Worm (Caenorhabditis elegans) whole organism, L2 larva: ENCODE measurements around the gene clec-56.

ENCODE experiments used
- blmp-1 ChIP-seq: sonication (generic microtip); optimal IDR thresholded peaks from 2 replicates; lab custom pipeline; 2017; ENCODE audit warnings: missing genetic modification characterization, mild to moderate bottlenecking, missing compliant biosample characterization, antibody characterized with exemption, moderate library complexity; ENCODE audit not compliant: insufficient read depth
- ztf-11 ChIP-seq: sonication (generic microtip); optimal IDR thresholded peaks from 2 replicates; lab custom pipeline; 2017; ENCODE audit warnings: missing biosample characterization, missing genetic modification characterization

DNA sequence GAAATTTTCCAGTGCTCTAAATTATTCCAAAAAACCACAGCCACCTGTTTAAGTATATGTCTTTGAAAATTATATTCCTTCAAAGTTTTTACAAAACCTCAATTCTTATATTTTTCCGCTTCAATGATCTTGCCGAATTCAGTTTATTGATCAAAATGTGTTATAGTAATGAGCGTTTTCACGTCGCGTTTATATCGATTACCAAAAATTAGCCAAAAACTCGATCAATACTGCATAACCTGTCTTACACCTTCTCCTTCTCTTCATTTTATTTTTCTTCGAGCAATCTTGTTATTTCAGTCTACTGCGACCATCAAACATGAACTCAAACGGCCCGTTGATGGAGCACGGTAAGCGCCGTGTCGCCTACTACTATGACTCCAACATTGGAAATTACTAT, 50.9 kb downstream of the clec-56 start, which contains the start of gene hda-1:
- TF ChIP-seq blmp-1 (no peak), ztf-11 (tag; lab: Kevin White, UChicago) (no peak)
